Fruit fly (Drosophila melanogaster) whole organism, embryonic: Measurements from ENCODE around the gene CG33669.

Source experiments
- CG10321 ChIP-seq: fragments of 200-800 bp; sonication (Bioruptor generic); IDR thresholded peaks from 2 replicates; pipeline ENCODE4 v1.3.6; 2022; ENCODE audit warnings: missing biosample characterization, missing genetic modification characterization
- CG12744 ChIP-seq: fragments of 200-800 bp; sonication (Bioruptor generic); optimal IDR thresholded peaks from 2 replicates; lab custom pipeline; 2016; ENCODE audit warnings: missing biosample characterization, missing genetic modification characterization
- CG13123 ChIP-seq: fragments of 200-800 bp; sonication (Bioruptor generic); optimal IDR thresholded peaks from 2 replicates; lab custom pipeline; 2016; ENCODE audit warnings: missing biosample characterization, missing genetic modification characterization
- CG13424 ChIP-seq: fragments of 200-800 bp; sonication (Bioruptor generic); optimal IDR thresholded peaks from 2 replicates; lab custom pipeline; 2019; ENCODE audit warnings: missing biosample characterization, mild to moderate bottlenecking, missing genetic modification characterization, moderate library complexity
- CG15011 ChIP-seq: fragments of 200-800 bp; sonication (Bioruptor generic); optimal IDR thresholded peaks from 3 replicates; lab custom pipeline; 2018; ENCODE audit warnings: missing biosample characterization, mild to moderate bottlenecking, missing genetic modification characterization
- CG16815 ChIP-seq: fragments of 200-800 bp; sonication (Bioruptor generic); optimal IDR thresholded peaks from 3 replicates; lab custom pipeline; 2017; ENCODE audit warnings: missing biosample characterization, mild to moderate bottlenecking, missing genetic modification characterization
- CG17186 ChIP-seq: fragments of 200-800 bp; sonication (Bioruptor generic); optimal IDR thresholded peaks from 3 replicates; lab custom pipeline; 2017; ENCODE audit warnings: missing biosample characterization, missing genetic modification reagents, missing genetic modification characterization
- CG17802 ChIP-seq: fragments of 200-800 bp; sonication (Bioruptor generic); optimal IDR thresholded peaks from 2 replicates; lab custom pipeline; 2018; ENCODE audit warnings: missing biosample characterization, mild to moderate bottlenecking, missing genetic modification characterization, moderate library complexity
- CG31441 ChIP-seq: fragments of 200-800 bp; sonication (Bioruptor generic); IDR thresholded peaks from 2 replicates; pipeline ENCODE4 v1.3.6; 2022; ENCODE audit warnings: missing biosample characterization, missing genetic modification characterization
- CG3995 ChIP-seq: fragments of 200-800 bp; sonication (Bioruptor generic); optimal IDR thresholded peaks from 3 replicates; lab custom pipeline; 2016; ENCODE audit warnings: missing biosample characterization, missing genetic modification characterization
- CG4707 ChIP-seq: fragments of 200-800 bp; sonication (Bioruptor generic); optimal IDR thresholded peaks from 2 replicates; lab custom pipeline; 2018; ENCODE audit warnings: missing biosample characterization, mild to moderate bottlenecking, missing genetic modification characterization, moderate library complexity
- CG6689 ChIP-seq: fragments of 200-800 bp; sonication (Bioruptor generic); IDR thresholded peaks from 2 replicates; pipeline ENCODE4 v1.3.6; 2022; ENCODE audit warnings: missing biosample characterization, missing genetic modification characterization
- CG6765 ChIP-seq: fragments of 200-800 bp; sonication (Bioruptor generic); optimal IDR thresholded peaks from 3 replicates; lab custom pipeline; 2017; ENCODE audit warnings: missing biosample characterization, mild to moderate bottlenecking, missing genetic modification characterization
- CG7786 ChIP-seq: fragments of 200-800 bp; sonication (Bioruptor generic); optimal IDR thresholded peaks from 2 replicates; lab custom pipeline; 2016; ENCODE audit warnings: missing biosample characterization, missing genetic modification characterization
- CG8290 ChIP-seq, 3 experiments: fragments of 200-800 bp; sonication (Bioruptor generic); optimal IDR thresholded peaks; 2 replicates each; lab custom pipeline; 2016 to 2019; ENCODE audit warnings: missing biosample characterization in 3 of 3, missing genetic modification characterization in 3 of 3, mild to moderate bottlenecking in 2 of 3, moderate library complexity in 1 of 3
- CG8924 ChIP-seq: fragments of 200-800 bp; optimal IDR thresholded peaks from 3 replicates; lab custom pipeline; 2019; ENCODE audit warnings: missing biosample characterization, mild to moderate bottlenecking, missing genetic modification characterization, moderate library complexity
- CG9876 ChIP-seq: fragments of 200-800 bp; sonication (Bioruptor generic); optimal IDR thresholded peaks from 2 replicates; lab custom pipeline; 2016; ENCODE audit warnings: missing biosample characterization, missing genetic modification characterization
- Chrac-16 ChIP-seq: fragments of 200-800 bp; sonication (Bioruptor generic); optimal IDR thresholded peaks from 3 replicates; lab custom pipeline; 2016; ENCODE audit warnings: missing biosample characterization, missing genetic modification characterization
- Ets97D ChIP-seq: fragments of 200-800 bp; sonication (Bioruptor generic); optimal IDR thresholded peaks from 3 replicates; lab custom pipeline; 2016; ENCODE audit warnings: missing biosample characterization, missing genetic modification characterization
- Fer1 ChIP-seq: fragments of 200-800 bp; sonication (Bioruptor generic); optimal IDR thresholded peaks from 2 replicates; lab custom pipeline; 2017; ENCODE audit warnings: missing biosample characterization, mild to moderate bottlenecking, missing genetic modification characterization
- Hey ChIP-seq: fragments of 200-800 bp; sonication (Bioruptor generic); optimal IDR thresholded peaks from 3 replicates; lab custom pipeline; 2018; ENCODE audit warnings: missing biosample characterization, mild to moderate bottlenecking, missing genetic modification characterization
- Jarid2 ChIP-seq: fragments of 200-800 bp; sonication (Bioruptor generic); optimal IDR thresholded peaks from 3 replicates; lab custom pipeline; 2017; ENCODE audit warnings: mild to moderate bottlenecking, missing biosample characterization, missing genetic modification reagents, missing genetic modification characterization
- Lim3 ChIP-seq: fragments of 200-800 bp; sonication (Bioruptor generic); IDR thresholded peaks from 2 replicates; pipeline ENCODE4 v1.3.6; 2022; ENCODE audit warnings: missing biosample characterization, missing genetic modification characterization
- MTF-1 ChIP-seq: fragments of 200-800 bp; sonication (Bioruptor generic); optimal IDR thresholded peaks from 2 replicates; lab custom pipeline; 2018; ENCODE audit warnings: missing biosample characterization, mild to moderate bottlenecking, missing genetic modification characterization, borderline replicate concordance
- Mes4 ChIP-seq: fragments of 200-800 bp; sonication (Bioruptor generic); optimal IDR thresholded peaks from 2 replicates; lab custom pipeline; 2016; ENCODE audit warnings: missing biosample characterization, missing genetic modification characterization
- NC2α ChIP-seq: fragments of 200-800 bp; sonication (Bioruptor generic); optimal IDR thresholded peaks from 2 replicates; lab custom pipeline; 2016; ENCODE audit warnings: missing biosample characterization, missing genetic modification characterization
- Six4 ChIP-seq: fragments of 200-800 bp; sonication (Bioruptor generic); optimal IDR thresholded peaks from 2 replicates; lab custom pipeline; 2016; ENCODE audit warnings: missing biosample characterization, missing genetic modification characterization
- Ssrp ChIP-seq: fragments of 200-800 bp; sonication (Bioruptor generic); optimal IDR thresholded peaks from 2 replicates; lab custom pipeline; 2018; ENCODE audit warnings: missing biosample characterization, mild to moderate bottlenecking, missing genetic modification characterization, moderate library complexity
- bigmax ChIP-seq: fragments of 200-800 bp; sonication (Bioruptor generic); optimal IDR thresholded peaks from 2 replicates; lab custom pipeline; 2018; ENCODE audit warnings: missing biosample characterization, mild to moderate bottlenecking, missing genetic modification characterization
- cato ChIP-seq: fragments of 200-800 bp; sonication (Bioruptor generic); optimal IDR thresholded peaks from 2 replicates; lab custom pipeline; 2016; ENCODE audit warnings: missing biosample characterization, missing genetic modification characterization, borderline replicate concordance
- crol ChIP-seq: fragments of 200-800 bp; sonication (Bioruptor generic); IDR thresholded peaks from 2 replicates; pipeline ENCODE4 v1.3.6; 2022; ENCODE audit warnings: missing biosample characterization, missing genetic modification characterization
- dan ChIP-seq: fragments of 200-800 bp; sonication (Bioruptor generic); IDR thresholded peaks from 2 replicates; pipeline ENCODE4 v1.3.6; 2022; ENCODE audit warnings: missing biosample characterization, missing genetic modification characterization
- dmrt99B ChIP-seq: fragments of 200-800 bp; sonication (Bioruptor generic); optimal IDR thresholded peaks from 2 replicates; lab custom pipeline; 2018; ENCODE audit warnings: missing biosample characterization, mild to moderate bottlenecking, missing genetic modification characterization, moderate library complexity
- ewg ChIP-seq: fragments of 200-800 bp; sonication (Bioruptor generic); optimal IDR thresholded peaks from 3 replicates; lab custom pipeline; 2017; ENCODE audit warnings: mild to moderate bottlenecking, missing biosample characterization, missing genetic modification reagents, missing genetic modification characterization
- gcm ChIP-seq: fragments of 200-800 bp; sonication (Bioruptor generic); optimal IDR thresholded peaks from 2 replicates; lab custom pipeline; 2019; ENCODE audit warnings: missing biosample characterization, mild to moderate bottlenecking, missing genetic modification characterization, moderate library complexity
- gcm2 ChIP-seq: fragments of 200-800 bp; sonication (Bioruptor generic); optimal IDR thresholded peaks from 2 replicates; lab custom pipeline; 2016; ENCODE audit warnings: missing biosample characterization, missing genetic modification characterization
- gfzf ChIP-seq: fragments of 200-800 bp; sonication (Bioruptor generic); optimal IDR thresholded peaks from 2 replicates; lab custom pipeline; 2016; ENCODE audit warnings: missing biosample characterization, mild to moderate bottlenecking, missing genetic modification characterization, moderate library complexity
- gsb ChIP-seq: fragments of 200-800 bp; sonication (Bioruptor generic); IDR thresholded peaks from 2 replicates; pipeline ENCODE4 v1.3.6; 2022; ENCODE audit warnings: missing biosample characterization, missing genetic modification characterization
- gt ChIP-seq: fragments of 200-800 bp; sonication (Bioruptor generic); IDR thresholded peaks from 2 replicates; pipeline ENCODE4 v1.3.6; 2022; ENCODE audit warnings: missing biosample characterization, missing genetic modification characterization
- ham ChIP-seq: fragments of 200-800 bp; sonication (Bioruptor generic); IDR thresholded peaks from 2 replicates; pipeline ENCODE4 v1.3.6; 2022; ENCODE audit warnings: missing biosample characterization, missing genetic modification characterization
- insv ChIP-seq, 2 experiments: fragments of 200-800 bp; sonication (Bioruptor generic); optimal IDR thresholded peaks; 3 replicates each; lab custom pipeline; 2016 to 2018; ENCODE audit warnings: missing biosample characterization in 2 of 2, missing genetic modification characterization in 2 of 2
- mirr ChIP-seq: fragments of 200-800 bp; sonication (Bioruptor generic); optimal IDR thresholded peaks from 3 replicates; lab custom pipeline; 2018; ENCODE audit warnings: missing biosample characterization, mild to moderate bottlenecking, missing genetic modification characterization
- pho ChIP-seq: fragments of 200-800 bp; sonication (Bioruptor generic); optimal IDR thresholded peaks from 2 replicates; lab custom pipeline; 2016; ENCODE audit warnings: missing biosample characterization, missing genetic modification characterization
- prd ChIP-seq, 3 experiments: fragments of >200 bp in 2 of 3; fragments of 200-800 bp in 1 of 3; sonication (Bioruptor generic) in 1 of 3; optimal IDR thresholded peaks in 2 of 3; IDR thresholded peaks in 1 of 3; 2 replicates in 2 of 3; 3 replicates in 1 of 3; pipeline versions ENCODE4 v1.3.6 to Lab custom; 2017 to 2022; ENCODE audit warnings: missing biosample characterization in 1 of 3, missing genetic modification characterization in 1 of 3
- pum ChIP-seq: fragments of 200-800 bp; sonication (Bioruptor generic); optimal IDR thresholded peaks from 2 replicates; lab custom pipeline; 2016; ENCODE audit warnings: missing biosample characterization, missing genetic modification characterization
- stc ChIP-seq: fragments of 200-800 bp; sonication (Bioruptor generic); IDR thresholded peaks from 2 replicates; pipeline ENCODE4 v1.3.6; 2022; ENCODE audit warnings: missing biosample characterization, missing genetic modification characterization
- tio ChIP-seq: fragments of 200-800 bp; sonication (Bioruptor generic); optimal IDR thresholded peaks from 2 replicates; lab custom pipeline; 2017; ENCODE audit warnings: missing biosample characterization, missing genetic modification characterization, inconsistent platforms
- ttk ChIP-seq: fragments of 200-800 bp; sonication (Bioruptor generic); IDR thresholded peaks from 2 replicates; pipeline ENCODE4 v2.1.2; 2022; ENCODE audit warnings: missing biosample characterization, missing genetic modification characterization
- wor ChIP-seq: fragments of 200-800 bp; sonication (Bioruptor generic); IDR thresholded peaks from 2 replicates; pipeline ENCODE4 v1.3.6; 2022; ENCODE audit warnings: missing biosample characterization, missing genetic modification characterization
- zfh1 ChIP-seq: fragments of 200-800 bp; sonication (Bioruptor generic); IDR thresholded peaks from 3 replicates; pipeline ENCODE4 v1.3.6; 2022; ENCODE audit warnings: missing biosample characterization, missing genetic modification characterization

The CG33669 gene

dm6 chrX:6366357-6366691, 33.6 kb downstream of the CG33669 start (continued):
- TF ChIP-seq CG6689 (GFP tag; lab: Robert Waterston, UW) (peak; percentile 85), zfh1 (peak; percentile 89), wor (GFP tag; lab: Robert Waterston, UW) (peak; percentile 64; the same call in 1 of the 2 replicates), tio (no peak), CG10321 (GFP tag; lab: Robert Waterston, UW) (peak; percentile 59; the same call in 1 of the 2 replicates), ham (GFP tag; lab: Robert Waterston, UW) (peak; percentile 78; the same call in 1 of the 2 replicates), CG7786 (peak; percentile 89), CG4707 (GFP tag; lab: Kevin White, UChicago) (peak; percentile 42), ewg (peak; percentile 54), CG17186 (no peak), cato (GFP tag; lab: Kevin White, UChicago) (no peak), Hey (tag; lab: Kevin White, UChicago) (peak; percentile 70), mirr (peak; percentile 91), Chrac-16 (GFP tag; lab: Kevin White, UChicago) (peak; percentile 77), prd (optimal IDR thresholded peaks at IDR 0.05; lab: Kevin White, UChicago) (no peak), prd (GFP tag; IDR thresholded peaks at IDR 0.05; lab: Robert Waterston, UW) (peak; percentile 92), crol (GFP tag; lab: Robert Waterston, UW) (no peak), pum (GFP tag; lab: Kevin White, UChicago) (peak; percentile 82), Jarid2 (no peak), CG17802 (tag; lab: Kevin White, UChicago) (peak; percentile 36), Fer1 (GFP tag; lab: Kevin White, UChicago) (peak; percentile 87), insv (GFP tag; optimal IDR thresholded peaks at IDR 0.05; lab: Kevin White, UChicago) (no peak), dan (GFP tag; lab: Robert Waterston, UW) (no peak), MTF-1 (GFP tag; lab: Kevin White, UChicago) (peak; percentile 74), CG16815 (GFP tag; lab: Kevin White, UChicago) (peak; percentile 71), Ssrp (tag; lab: Kevin White, UChicago) (peak; percentile 58), CG9876 (GFP tag; lab: Kevin White, UChicago) (peak; percentile 68), CG13123 (peak; percentile 64), ttk (GFP tag; lab: Robert Waterston, UW) (peak; percentile 89), gfzf (GFP tag; lab: Kevin White, UChicago) (no peak), CG8290 (GFP tag; optimal IDR thresholded peaks at IDR 0.05; lab: Kevin White, UChicago) (no peak), CG8290 (tag; optimal IDR thresholded peaks at IDR 0.05; lab: Kevin White, UChicago) (peak in 1 of 2 experiments; percentile 98), CG12744 (GFP tag; lab: Kevin White, UChicago) (peak; percentile 74), CG15011 (GFP tag; lab: Kevin White, UChicago) (peak; percentile 70), Mes4 (GFP tag; lab: Kevin White, UChicago) (peak; percentile 68), dmrt99B (tag; lab: Kevin White, UChicago) (peak; percentile 85), stc (GFP tag; lab: Robert Waterston, UW) (peak; percentile 83), NC2α (peak; percentile 16), Six4 (GFP tag; lab: Kevin White, UChicago) (peak; percentile 62), gt (GFP tag; lab: Robert Waterston, UW) (peak; percentile 61; the same call in 1 of the 2 replicates), Lim3 (GFP tag; lab: Robert Waterston, UW) (0 out of 2 replicates have a peak, but pooled peaks have one; percentile 37), CG8924 (no peak), pho (peak; percentile 87), gcm (GFP tag; lab: Kevin White, UChicago) (peak; percentile 53), gsb (peak; percentile 85), CG6765 (GFP tag; lab: Kevin White, UChicago) (peak; percentile 73), CG13424 (tag; lab: Kevin White, UChicago) (peak; percentile 86), gcm2 (GFP tag; lab: Kevin White, UChicago) (peak; percentile 82), bigmax (GFP tag; lab: Kevin White, UChicago) (no peak), Ets97D (GFP tag; lab: Kevin White, UChicago) (peak; percentile 43), CG31441 (peak; percentile 55), CG3995 (peak; percentile 47)
